Fruit fly (Drosophila melanogaster) whole organism, embryonic: ENCODE measurements around the gene CG4004.
A peak's percentile ranks its signal among the peaks of the same experiment; 100 is the strongest.

ENCODE experiments used
- B-H1 ChIP-seq: fragments of 200-800 bp; sonication (Bioruptor generic); IDR thresholded peaks from 3 replicates; pipeline ENCODE4 v1.3.6; 2022; ENCODE audit warnings: missing biosample characterization, missing genetic modification characterization
- CG13775 ChIP-seq: fragments of 200-800 bp; sonication (Bioruptor generic); optimal IDR thresholded peaks from 3 replicates; lab custom pipeline; 2017; ENCODE audit warnings: missing biosample characterization, mild to moderate bottlenecking, missing genetic modification characterization
- CG31365 ChIP-seq: fragments of 200-800 bp; sonication (Bioruptor generic); optimal IDR thresholded peaks from 2 replicates; lab custom pipeline; 2018; ENCODE audit warnings: missing biosample characterization, mild to moderate bottlenecking, missing genetic modification characterization
- CG3847 ChIP-seq: fragments of 200-800 bp; sonication (Bioruptor generic); IDR thresholded peaks from 2 replicates; pipeline ENCODE4 v1.3.6; 2022; ENCODE audit warnings: missing biosample characterization, missing genetic modification characterization
- CG43689 ChIP-seq: fragments of 200-800 bp; sonication (Bioruptor generic); IDR thresholded peaks from 2 replicates; pipeline ENCODE4 v1.3.6; 2022; ENCODE audit warnings: missing biosample characterization, missing genetic modification characterization
- CG6683 ChIP-seq: fragments of 200-800 bp; sonication (Bioruptor generic); optimal IDR thresholded peaks from 2 replicates; lab custom pipeline; 2017; ENCODE audit warnings: missing biosample characterization, mild to moderate bottlenecking, missing genetic modification characterization, missing genetic modification reagents
- CG7786 ChIP-seq: fragments of 200-800 bp; sonication (Bioruptor generic); optimal IDR thresholded peaks from 2 replicates; lab custom pipeline; 2016; ENCODE audit warnings: missing biosample characterization, missing genetic modification characterization
- CTCF ChIP-seq: fragments of 200-800 bp; sonication (Bioruptor generic); optimal IDR thresholded peaks from 2 replicates; lab custom pipeline; 2017; ENCODE audit warnings: missing biosample characterization, mild to moderate bottlenecking, missing genetic modification characterization, moderate library complexity
- Hr39 ChIP-seq: fragments of >200 bp; optimal IDR thresholded peaks from 2 replicates; lab custom pipeline; 2017
- Usf ChIP-seq: fragments of 200-800 bp; sonication (Bioruptor generic); optimal IDR thresholded peaks from 2 replicates; lab custom pipeline; 2017; ENCODE audit warnings: missing genotype, missing biosample characterization, missing genetic modification characterization
- ap ChIP-seq: fragments of 200-800 bp; sonication (Bioruptor generic); IDR thresholded peaks from 2 replicates; pipeline ENCODE4 v1.3.6; 2022; ENCODE audit warnings: missing biosample characterization, missing genetic modification characterization
- crol ChIP-seq: fragments of 200-800 bp; sonication (Bioruptor generic); IDR thresholded peaks from 2 replicates; pipeline ENCODE4 v1.3.6; 2022; ENCODE audit warnings: missing biosample characterization, missing genetic modification characterization
- gce ChIP-seq: fragments of 200-800 bp; sonication (Bioruptor generic); IDR thresholded peaks from 3 replicates; pipeline ENCODE4 v1.3.6; 2022; ENCODE audit warnings: missing biosample characterization, missing genetic modification characterization
- row ChIP-seq: fragments of 200-800 bp; sonication (Bioruptor generic); IDR thresholded peaks from 3 replicates; pipeline ENCODE4 v1.3.6; 2022; ENCODE audit warnings: missing biosample characterization, missing genetic modification characterization

DNA sequence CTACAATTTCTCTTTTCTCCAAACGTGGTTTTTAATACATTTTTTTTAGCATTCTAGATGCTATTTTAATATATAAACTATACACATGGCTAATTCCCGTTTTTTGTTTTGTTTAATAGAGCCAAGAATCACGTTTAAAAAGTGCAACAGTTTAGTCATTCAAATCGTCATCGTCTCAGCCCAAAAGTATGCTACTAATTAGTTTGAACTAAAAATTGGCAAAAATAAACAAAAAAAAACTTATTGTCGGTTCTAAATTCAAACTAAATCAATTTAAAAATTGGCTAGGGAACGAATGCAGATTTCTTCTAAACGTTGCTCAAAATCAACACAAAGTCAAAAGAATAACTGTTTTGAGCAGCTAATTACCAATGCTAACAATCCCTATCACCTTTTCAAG is 13.1 kb downstream of the CG4004 start:
- no peak for TF ChIP-seq ap (GFP tag; lab: Robert Waterston, UW)
- TF ChIP-seq row, result no peak
- TF ChIP-seq CG6683, result no peak
- no peak for TF ChIP-seq Usf (GFP tag; lab: Kevin White, UChicago)
- no peak for TF ChIP-seq CG7786 (GFP tag; lab: Kevin White, UChicago)
- TF ChIP-seq CG31365, result no peak
- TF ChIP-seq CG43689, result no peak
- no peak for TF ChIP-seq gce
- no peak for TF ChIP-seq CG3847 (GFP tag; lab: Robert Waterston, UW)
- no peak for TF ChIP-seq Hr39 (lab: Kevin White, UChicago)
- no peak for TF ChIP-seq crol (GFP tag; lab: Robert Waterston, UW)
- no peak for TF ChIP-seq CG13775 (GFP tag; lab: Kevin White, UChicago)
- no peak for TF ChIP-seq B-H1
- peak; percentile 20 for TF ChIP-seq CTCF (GFP tag; lab: Kevin White, UChicago)
